Fruit fly (Drosophila melanogaster) S2 (cell line): ENCODE results near the gene Tspo.

Source experiments
- CG8478 ChIP-seq: fragments of >200 bp; optimal IDR thresholded peaks from 2 replicates; lab custom pipeline; 2018
- CTCF ChIP-seq, 2 experiments: fragments of >200 bp; optimal IDR thresholded peaks; 2 replicates each; lab custom pipeline; 2018

DNA sequence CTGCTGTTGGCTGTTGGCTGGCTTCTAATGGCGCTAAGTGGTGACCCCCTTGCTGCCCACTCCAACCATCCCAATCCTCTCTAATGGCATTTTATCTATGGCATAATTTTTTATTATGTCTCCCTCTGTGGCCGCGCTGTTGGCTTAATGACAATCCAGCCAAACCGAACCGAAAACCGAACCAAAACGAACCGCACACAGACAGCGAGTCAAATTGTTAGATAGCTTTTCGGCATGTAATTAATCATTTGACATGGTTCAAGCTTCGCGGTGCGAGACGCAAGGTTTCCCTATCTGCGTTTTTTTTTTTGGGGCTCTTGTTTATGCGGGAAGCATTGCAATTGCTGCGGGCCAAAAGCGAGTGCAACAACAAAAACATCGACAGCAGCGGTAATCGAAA, 31.7 kb upstream of the Tspo start:
- TF ChIP-seq CG8478 (lab: Kevin White, UChicago) (no peak), CTCF (optimal IDR thresholded peaks at IDR 0.05; lab: Kevin White, UChicago) (no peak)
